Worm (Caenorhabditis elegans) whole organism, L2 larva: ENCODE results near the gene C32B5.18.
"Not testable (repeated sequence)": the region's sequence is repeated elsewhere in the genome, so short reads cannot be mapped to it uniquely, and the experiment has no call there.

Experiments used
- C34F6.9 ChIP-seq: fragments of 150-350 bp; optimal IDR thresholded peaks from 2 replicates; lab custom pipeline; 2014; ENCODE audit warnings: missing biosample characterization, missing genetic modification characterization
- R02D3.7 ChIP-seq: fragments of 150-350 bp; optimal IDR thresholded peaks from 2 replicates; lab custom pipeline; 2014; ENCODE audit warnings: missing biosample characterization, missing genetic modification characterization
- Y55F3AM.14 ChIP-seq: fragments of 200-800 bp; sonication (Bioruptor generic); optimal IDR thresholded peaks from 2 replicates; lab custom pipeline; 2018; ENCODE audit warnings: mild to moderate bottlenecking, missing genetic modification characterization, missing compliant biosample characterization
- alr-1 ChIP-seq: fragments of 150-350 bp; optimal IDR thresholded peaks from 2 replicates; lab custom pipeline; 2014; ENCODE audit warnings: missing biosample characterization, missing genetic modification characterization
- aly-2 ChIP-seq: fragments of 150-350 bp; optimal IDR thresholded peaks from 2 replicates; lab custom pipeline; 2014; ENCODE audit warnings: missing biosample characterization, missing genetic modification characterization
- blmp-1 ChIP-seq: sonication (generic microtip); optimal IDR thresholded peaks from 2 replicates; lab custom pipeline; 2017; ENCODE audit warnings: missing genetic modification characterization, mild to moderate bottlenecking, missing compliant biosample characterization, antibody characterized with exemption, moderate library complexity; ENCODE audit not compliant: insufficient read depth
- ceh-16 ChIP-seq: fragments of 150-350 bp; optimal IDR thresholded peaks from 2 replicates; lab custom pipeline; 2014; ENCODE audit warnings: missing biosample characterization, missing genetic modification characterization
- ceh-82 ChIP-seq: fragments of 150-350 bp; optimal IDR thresholded peaks from 2 replicates; lab custom pipeline; 2014; ENCODE audit warnings: missing biosample characterization, missing genetic modification characterization
- crh-2 ChIP-seq: sonication (generic microtip); optimal IDR thresholded peaks from 2 replicates; lab custom pipeline; 2017; ENCODE audit warnings: missing biosample characterization, missing genetic modification characterization
- dmd-4 ChIP-seq: sonication (generic microtip); optimal IDR thresholded peaks from 2 replicates; lab custom pipeline; 2017; ENCODE audit warnings: missing biosample characterization, missing genetic modification characterization
- egl-27 ChIP-seq: sonication (generic microtip); optimal IDR thresholded peaks from 3 replicates; lab custom pipeline; 2017; ENCODE audit warnings: missing biosample characterization, missing genetic modification reagents, missing genetic modification characterization
- elt-3 ChIP-seq: sonication (generic microtip); optimal IDR thresholded peaks from 2 replicates; lab custom pipeline; 2017; ENCODE audit warnings: missing biosample characterization, missing genetic modification characterization
- fos-1 ChIP-seq: fragments of 150-350 bp; optimal IDR thresholded peaks from 2 replicates; lab custom pipeline; 2014; ENCODE audit warnings: missing biosample characterization, missing genetic modification characterization
- gmeb-1 ChIP-seq: fragments of 150-350 bp; optimal IDR thresholded peaks from 2 replicates; lab custom pipeline; 2014; ENCODE audit warnings: missing biosample characterization, missing genetic modification characterization
- lin-11 ChIP-seq: fragments of 150-350 bp; sonication (generic microtip); optimal IDR thresholded peaks from 2 replicates; lab custom pipeline; 2014; ENCODE audit warnings: missing biosample characterization, missing genetic modification characterization, inconsistent platforms, mixed read lengths
- mab-5 ChIP-seq: fragments of 150-350 bp; optimal IDR thresholded peaks from 2 replicates; lab custom pipeline; 2014; ENCODE audit warnings: missing biosample characterization, missing genetic modification characterization
- mdl-1 ChIP-seq, 2 experiments: fragments of 150-350 bp in 1 of 2; sonication (generic microtip) in 1 of 2; optimal IDR thresholded peaks; 2 replicates each; lab custom pipeline; 2017; ENCODE audit warnings: missing biosample characterization in 2 of 2, missing genetic modification characterization in 2 of 2
- nhr-10 ChIP-seq: sonication (generic microtip); optimal IDR thresholded peaks from 2 replicates; lab custom pipeline; 2017; ENCODE audit warnings: missing biosample characterization, missing genetic modification characterization
- nhr-11 ChIP-seq: fragments of 150-350 bp; optimal IDR thresholded peaks from 2 replicates; lab custom pipeline; 2014; ENCODE audit warnings: missing biosample characterization, missing genetic modification characterization
- nhr-12 ChIP-seq: fragments of 150-350 bp; optimal IDR thresholded peaks from 2 replicates; lab custom pipeline; 2014; ENCODE audit warnings: missing biosample characterization, missing genetic modification characterization
- nhr-129 ChIP-seq: fragments of 150-350 bp; optimal IDR thresholded peaks from 2 replicates; lab custom pipeline; 2014; ENCODE audit warnings: missing biosample characterization, missing genetic modification characterization
- nhr-23 ChIP-seq: fragments of 150-350 bp; optimal IDR thresholded peaks from 2 replicates; lab custom pipeline; 2014; ENCODE audit warnings: missing biosample characterization, missing genetic modification reagents, missing genetic modification characterization
- nhr-237 ChIP-seq: fragments of 150-350 bp; optimal IDR thresholded peaks from 2 replicates; lab custom pipeline; 2014; ENCODE audit warnings: missing biosample characterization, missing genetic modification characterization
- nhr-6 ChIP-seq: fragments of 150-350 bp; optimal IDR thresholded peaks from 2 replicates; lab custom pipeline; 2014; ENCODE audit warnings: missing biosample characterization, missing genetic modification characterization
- nhr-77 ChIP-seq: fragments of 150-350 bp; optimal IDR thresholded peaks from 2 replicates; lab custom pipeline; 2014; ENCODE audit warnings: missing biosample characterization, missing genetic modification characterization
- sem-4 ChIP-seq: fragments of 150-350 bp; optimal IDR thresholded peaks from 2 replicates; lab custom pipeline; 2014; ENCODE audit warnings: missing biosample characterization, missing genetic modification reagents, missing genetic modification characterization
- skn-1 ChIP-seq: sonication (generic microtip); optimal IDR thresholded peaks from 2 replicates; lab custom pipeline; 2017; ENCODE audit warnings: missing biosample characterization, missing genetic modification characterization
- sma-3 ChIP-seq: sonication (generic microtip); optimal IDR thresholded peaks from 2 replicates; lab custom pipeline; 2016; ENCODE audit warnings: missing genetic modification reagents, missing genetic modification characterization, missing compliant biosample characterization
- snpc-4 ChIP-seq: fragments of 150-350 bp; optimal IDR thresholded peaks from 2 replicates; lab custom pipeline; 2014; ENCODE audit warnings: missing biosample characterization, missing genetic modification characterization
- unc-55 ChIP-seq: fragments of 150-350 bp; sonication (generic microtip); optimal IDR thresholded peaks from 3 replicates; lab custom pipeline; 2014; ENCODE audit warnings: missing biosample characterization, missing genetic modification reagents, missing genetic modification characterization
- zag-1 ChIP-seq: fragments of 150-350 bp; optimal IDR thresholded peaks from 2 replicates; lab custom pipeline; 2014; ENCODE audit warnings: missing biosample characterization, missing genetic modification characterization
- ztf-1 ChIP-seq: fragments of 200-800 bp; sonication (Bioruptor generic); conservative IDR thresholded peaks from 2 replicates; pipeline ENCODE4 v1.3.6; 2022; ENCODE audit warnings: missing genetic modification characterization, missing compliant biosample characterization
- ztf-11 ChIP-seq: sonication (generic microtip); optimal IDR thresholded peaks from 2 replicates; lab custom pipeline; 2017; ENCODE audit warnings: missing biosample characterization, missing genetic modification characterization

C32B5.18 gene

ce11 chrII:953052-953451, 7.3 kb upstream of the C32B5.18 start:
- TF ChIP-seq Y55F3AM.14 (GFP tag; lab: Kevin White, UChicago), result no peak
- no peak for TF ChIP-seq alr-1
- no peak for TF ChIP-seq R02D3.7 (tag; lab: Kevin White, UChicago)
- no peak for TF ChIP-seq ztf-1 (GFP tag; lab: Robert Waterston, UW)
- no peak for TF ChIP-seq ceh-16
- no peak for TF ChIP-seq snpc-4 (tag; lab: Kevin White, UChicago)
- no peak for TF ChIP-seq skn-1
- TF ChIP-seq mdl-1 (tag; optimal IDR thresholded peaks at IDR 0.05; lab: Kevin White, UChicago), result no peak
- TF ChIP-seq C34F6.9 (tag; lab: Kevin White, UChicago), result no peak
- no peak for TF ChIP-seq unc-55 (GFP tag; lab: Kevin White, UChicago)
- no peak for TF ChIP-seq nhr-77 (tag; lab: Kevin White, UChicago)

ce11 chrII:954626-955025, 5.7 kb upstream of the C32B5.18 start, which contains the start of gene fbxc-7:
fbxc-7 (plus strand) TSS chrII:954926.
- TF ChIP-seq gmeb-1 (tag; lab: Kevin White, UChicago); nhr-11 (tag; lab: Kevin White, UChicago); nhr-237: not testable (repeated sequence)

- no peak for TF ChIP-seq alr-1
- TF ChIP-seq nhr-23 (tag; lab: Kevin White, UChicago), result no peak
- no peak for TF ChIP-seq sma-3 (GFP tag; lab: Kevin White, UChicago)
- TF ChIP-seq ceh-82 (tag; lab: Kevin White, UChicago), result no peak
- TF ChIP-seq gmeb-1 (tag; lab: Kevin White, UChicago), result no peak
- no peak for TF ChIP-seq ceh-16
- no peak for TF ChIP-seq nhr-11 (tag; lab: Kevin White, UChicago)
- TF ChIP-seq zag-1 (tag; lab: Kevin White, UChicago), result no peak
- TF ChIP-seq ztf-11 (tag; lab: Kevin White, UChicago), result no peak
- TF ChIP-seq fos-1 (tag; lab: Kevin White, UChicago), result no peak
- no peak for TF ChIP-seq skn-1
- TF ChIP-seq ztf-1 (GFP tag; lab: Robert Waterston, UW), result no peak
- no peak for TF ChIP-seq crh-2
- TF ChIP-seq nhr-12 (tag; lab: Kevin White, UChicago), result no peak
- no peak for TF ChIP-seq lin-11 (tag; lab: Kevin White, UChicago)
- no peak for TF ChIP-seq nhr-6 (tag; lab: Kevin White, UChicago)
- TF ChIP-seq dmd-4 (tag; lab: Kevin White, UChicago), result no peak
- TF ChIP-seq mab-5 (tag; lab: Kevin White, UChicago), result no peak
Measured at ce11 chrII:958618-959017, 1.7 kb upstream of the C32B5.18 start, which contains the start of gene sdz-4. sdz-4 (plus strand) TSS chrII:958918.

ce11 chrII:961961-962360, 1.6 kb downstream of the C32B5.18 start, which contains the start of gene C32B5.13:
C32B5.13 (minus strand) TSS chrII:962061.
- TF ChIP-seq ztf-1 (GFP tag; lab: Robert Waterston, UW) (no peak), blmp-1 (tag; lab: Kevin White, UChicago) (no peak)
- TF ChIP-seq, all 48 proteins: peak for 0

- not testable (repeated sequence) for TF ChIP-seq nhr-10, R02D3.7, aly-2 (tag; lab: Kevin White, UChicago)
Measured at ce11 chrII:966962-967361, 6.6 kb downstream of the C32B5.18 start, which contains the start of gene fbxc-18. fbxc-18 (minus strand) TSS chrII:967062.

ce11 chrII:968106-968505, 7.8 kb downstream of the C32B5.18 start, which contains the start of gene C32B5.6:
C32B5.6 (plus strand) TSS chrII:968406.
- TF ChIP-seq mab-5, zag-1, C34F6.9 (tag; lab: Kevin White, UChicago): not testable (repeated sequence)

ce11 chrII:972850-973249, 12.5 kb downstream of the C32B5.18 start, which contains the start of gene C32B5.15:
C32B5.15 (minus strand) TSS chrII:972950.
- TF ChIP-seq nhr-129 (tag; lab: Kevin White, UChicago) (no peak), egl-27 (tag; lab: Kevin White, UChicago) (no peak), nhr-23 (tag; lab: Kevin White, UChicago) (no peak), elt-3 (tag; lab: Kevin White, UChicago) (no peak), sem-4 (tag; lab: Kevin White, UChicago) (no peak), snpc-4 (tag; lab: Kevin White, UChicago) (no peak), mdl-1 (tag; optimal IDR thresholded peaks at IDR 0.05; lab: Kevin White, UChicago) (no peak), ceh-16 (no peak)
